Worm (Caenorhabditis elegans) whole organism, L2 larva: Measurements from ENCODE around the gene cyy-1.

ENCODE experiments used
- C34F6.9 ChIP-seq: fragments of 150-350 bp; optimal IDR thresholded peaks from 2 replicates; lab custom pipeline; 2014; ENCODE audit warnings: missing biosample characterization, missing genetic modification characterization
- F13H6.1 ChIP-seq: sonication (generic microtip); optimal IDR thresholded peaks from 2 replicates; lab custom pipeline; 2016; ENCODE audit warnings: missing genetic modification characterization, missing compliant biosample characterization
- R02D3.7 ChIP-seq: fragments of 150-350 bp; optimal IDR thresholded peaks from 2 replicates; lab custom pipeline; 2014; ENCODE audit warnings: missing biosample characterization, missing genetic modification characterization
- Y55F3AM.14 ChIP-seq: fragments of 200-800 bp; sonication (Bioruptor generic); optimal IDR thresholded peaks from 2 replicates; lab custom pipeline; 2018; ENCODE audit warnings: mild to moderate bottlenecking, missing genetic modification characterization, missing compliant biosample characterization
- ZK546.5 ChIP-seq: sonication (generic microtip); optimal IDR thresholded peaks from 2 replicates; lab custom pipeline; 2017; ENCODE audit warnings: missing biosample characterization, missing genetic modification characterization
- alr-1 ChIP-seq: fragments of 150-350 bp; optimal IDR thresholded peaks from 2 replicates; lab custom pipeline; 2014; ENCODE audit warnings: missing biosample characterization, missing genetic modification characterization
- aly-2 ChIP-seq: fragments of 150-350 bp; optimal IDR thresholded peaks from 2 replicates; lab custom pipeline; 2014; ENCODE audit warnings: missing biosample characterization, missing genetic modification characterization
- ama-1 ChIP-seq: fragments of 150-350 bp; optimal IDR thresholded peaks from 2 replicates; lab custom pipeline; 2018; ENCODE audit warnings: inconsistent platforms
- blmp-1 ChIP-seq: sonication (generic microtip); optimal IDR thresholded peaks from 2 replicates; lab custom pipeline; 2017; ENCODE audit warnings: missing genetic modification characterization, mild to moderate bottlenecking, missing compliant biosample characterization, antibody characterized with exemption, moderate library complexity; ENCODE audit not compliant: insufficient read depth
- ceh-16 ChIP-seq: fragments of 150-350 bp; optimal IDR thresholded peaks from 2 replicates; lab custom pipeline; 2014; ENCODE audit warnings: missing biosample characterization, missing genetic modification characterization
- ceh-82 ChIP-seq: fragments of 150-350 bp; optimal IDR thresholded peaks from 2 replicates; lab custom pipeline; 2014; ENCODE audit warnings: missing biosample characterization, missing genetic modification characterization
- crh-2 ChIP-seq: sonication (generic microtip); optimal IDR thresholded peaks from 2 replicates; lab custom pipeline; 2017; ENCODE audit warnings: missing biosample characterization, missing genetic modification characterization
- dmd-4 ChIP-seq: sonication (generic microtip); optimal IDR thresholded peaks from 2 replicates; lab custom pipeline; 2017; ENCODE audit warnings: missing biosample characterization, missing genetic modification characterization
- egl-27 ChIP-seq: sonication (generic microtip); optimal IDR thresholded peaks from 3 replicates; lab custom pipeline; 2017; ENCODE audit warnings: missing biosample characterization, missing genetic modification reagents, missing genetic modification characterization
- elt-1 ChIP-seq: fragments of 150-350 bp; optimal IDR thresholded peaks from 2 replicates; lab custom pipeline; 2014; ENCODE audit warnings: missing biosample characterization, missing genetic modification characterization
- elt-3 ChIP-seq: sonication (generic microtip); optimal IDR thresholded peaks from 2 replicates; lab custom pipeline; 2017; ENCODE audit warnings: missing biosample characterization, missing genetic modification characterization
- fos-1 ChIP-seq: fragments of 150-350 bp; optimal IDR thresholded peaks from 2 replicates; lab custom pipeline; 2014; ENCODE audit warnings: missing biosample characterization, missing genetic modification characterization
- gmeb-1 ChIP-seq: fragments of 150-350 bp; optimal IDR thresholded peaks from 2 replicates; lab custom pipeline; 2014; ENCODE audit warnings: missing biosample characterization, missing genetic modification characterization
- lin-11 ChIP-seq: fragments of 150-350 bp; sonication (generic microtip); optimal IDR thresholded peaks from 2 replicates; lab custom pipeline; 2014; ENCODE audit warnings: missing biosample characterization, missing genetic modification characterization, inconsistent platforms, mixed read lengths
- lin-13 ChIP-seq: fragments of 150-350 bp; optimal IDR thresholded peaks from 2 replicates; lab custom pipeline; 2014; ENCODE audit warnings: missing biosample characterization, missing genetic modification reagents, missing genetic modification characterization
- lin-39 ChIP-seq: fragments of 150-350 bp; optimal IDR thresholded peaks from 2 replicates; lab custom pipeline; 2014; ENCODE audit warnings: missing biosample characterization, missing genetic modification reagents, missing genetic modification characterization
- lsy-2 ChIP-seq, 2 experiments: fragments of 150-350 bp in 1 of 2; sonication (generic microtip) in 1 of 2; optimal IDR thresholded peaks; 2 replicates each; lab custom pipeline; 2014 to 2017; ENCODE audit warnings: missing biosample characterization in 2 of 2, missing genetic modification characterization in 2 of 2
- mab-5 ChIP-seq: fragments of 150-350 bp; optimal IDR thresholded peaks from 2 replicates; lab custom pipeline; 2014; ENCODE audit warnings: missing biosample characterization, missing genetic modification characterization
- mbf-1 ChIP-seq: sonication (generic microtip); optimal IDR thresholded peaks from 2 replicates; lab custom pipeline; 2017; ENCODE audit warnings: missing biosample characterization, missing genetic modification characterization
- mdl-1 ChIP-seq, 2 experiments: fragments of 150-350 bp in 1 of 2; sonication (generic microtip) in 1 of 2; optimal IDR thresholded peaks; 2 replicates each; lab custom pipeline; 2017; ENCODE audit warnings: missing biosample characterization in 2 of 2, missing genetic modification characterization in 2 of 2
- nhr-10 ChIP-seq: sonication (generic microtip); optimal IDR thresholded peaks from 2 replicates; lab custom pipeline; 2017; ENCODE audit warnings: missing biosample characterization, missing genetic modification characterization
- nhr-11 ChIP-seq: fragments of 150-350 bp; optimal IDR thresholded peaks from 2 replicates; lab custom pipeline; 2014; ENCODE audit warnings: missing biosample characterization, missing genetic modification characterization
- nhr-12 ChIP-seq: fragments of 150-350 bp; optimal IDR thresholded peaks from 2 replicates; lab custom pipeline; 2014; ENCODE audit warnings: missing biosample characterization, missing genetic modification characterization
- nhr-129 ChIP-seq: fragments of 150-350 bp; optimal IDR thresholded peaks from 2 replicates; lab custom pipeline; 2014; ENCODE audit warnings: missing biosample characterization, missing genetic modification characterization
- nhr-21 ChIP-seq: fragments of 150-350 bp; optimal IDR thresholded peaks from 2 replicates; lab custom pipeline; 2014; ENCODE audit warnings: missing biosample characterization, missing genetic modification characterization
- nhr-23 ChIP-seq: fragments of 150-350 bp; optimal IDR thresholded peaks from 2 replicates; lab custom pipeline; 2014; ENCODE audit warnings: missing biosample characterization, missing genetic modification reagents, missing genetic modification characterization
- nhr-237 ChIP-seq: fragments of 150-350 bp; optimal IDR thresholded peaks from 2 replicates; lab custom pipeline; 2014; ENCODE audit warnings: missing biosample characterization, missing genetic modification characterization
- nhr-25 ChIP-seq: fragments of 150-350 bp; sonication (generic microtip); optimal IDR thresholded peaks from 3 replicates; lab custom pipeline; 2014; ENCODE audit warnings: missing biosample characterization, missing genetic modification characterization
- nhr-6 ChIP-seq: fragments of 150-350 bp; optimal IDR thresholded peaks from 2 replicates; lab custom pipeline; 2014; ENCODE audit warnings: missing biosample characterization, missing genetic modification characterization
- nhr-77 ChIP-seq: fragments of 150-350 bp; optimal IDR thresholded peaks from 2 replicates; lab custom pipeline; 2014; ENCODE audit warnings: missing biosample characterization, missing genetic modification characterization
- peb-1 ChIP-seq: fragments of 150-350 bp; optimal IDR thresholded peaks from 2 replicates; lab custom pipeline; 2014; ENCODE audit warnings: missing biosample characterization, missing genetic modification characterization
- sem-4 ChIP-seq: fragments of 150-350 bp; optimal IDR thresholded peaks from 2 replicates; lab custom pipeline; 2014; ENCODE audit warnings: missing biosample characterization, missing genetic modification reagents, missing genetic modification characterization
- skn-1 ChIP-seq: sonication (generic microtip); optimal IDR thresholded peaks from 2 replicates; lab custom pipeline; 2017; ENCODE audit warnings: missing biosample characterization, missing genetic modification characterization
- sma-3 ChIP-seq: sonication (generic microtip); optimal IDR thresholded peaks from 2 replicates; lab custom pipeline; 2016; ENCODE audit warnings: missing genetic modification reagents, missing genetic modification characterization, missing compliant biosample characterization
- sma-9 ChIP-seq, 2 experiments: fragments of 150-350 bp in 1 of 2; sonication (generic microtip) in 1 of 2; optimal IDR thresholded peaks; 2 replicates each; lab custom pipeline; 2014 to 2016; ENCODE audit warnings: missing genetic modification characterization in 2 of 2, mild to moderate bottlenecking in 1 of 2, missing biosample characterization in 1 of 2, missing compliant biosample characterization in 1 of 2, missing genetic modification reagents in 1 of 2, moderate library complexity in 1 of 2
- snpc-4 ChIP-seq: fragments of 150-350 bp; optimal IDR thresholded peaks from 2 replicates; lab custom pipeline; 2014; ENCODE audit warnings: missing biosample characterization, missing genetic modification characterization
- unc-39 ChIP-seq: fragments of 150-350 bp; optimal IDR thresholded peaks from 2 replicates; lab custom pipeline; 2014; ENCODE audit warnings: missing biosample characterization, missing genetic modification characterization
- unc-55 ChIP-seq: fragments of 150-350 bp; sonication (generic microtip); optimal IDR thresholded peaks from 3 replicates; lab custom pipeline; 2014; ENCODE audit warnings: missing biosample characterization, missing genetic modification reagents, missing genetic modification characterization
- unc-62 ChIP-seq: fragments of 150-350 bp; optimal IDR thresholded peaks from 2 replicates; lab custom pipeline; 2014; ENCODE audit warnings: missing biosample characterization, missing genetic modification reagents, missing genetic modification characterization
- zag-1 ChIP-seq: fragments of 150-350 bp; optimal IDR thresholded peaks from 2 replicates; lab custom pipeline; 2014; ENCODE audit warnings: missing biosample characterization, missing genetic modification characterization
- ztf-1 ChIP-seq: fragments of 200-800 bp; sonication (Bioruptor generic); conservative IDR thresholded peaks from 2 replicates; pipeline ENCODE4 v1.3.6; 2022; ENCODE audit warnings: missing genetic modification characterization, missing compliant biosample characterization
- ztf-11 ChIP-seq: sonication (generic microtip); optimal IDR thresholded peaks from 2 replicates; lab custom pipeline; 2017; ENCODE audit warnings: missing biosample characterization, missing genetic modification characterization
- ztf-4 ChIP-seq: fragments of 150-350 bp; optimal IDR thresholded peaks from 2 replicates; lab custom pipeline; 2014; ENCODE audit warnings: missing biosample characterization, missing genetic modification characterization

cyy-1 gene

DNA sequence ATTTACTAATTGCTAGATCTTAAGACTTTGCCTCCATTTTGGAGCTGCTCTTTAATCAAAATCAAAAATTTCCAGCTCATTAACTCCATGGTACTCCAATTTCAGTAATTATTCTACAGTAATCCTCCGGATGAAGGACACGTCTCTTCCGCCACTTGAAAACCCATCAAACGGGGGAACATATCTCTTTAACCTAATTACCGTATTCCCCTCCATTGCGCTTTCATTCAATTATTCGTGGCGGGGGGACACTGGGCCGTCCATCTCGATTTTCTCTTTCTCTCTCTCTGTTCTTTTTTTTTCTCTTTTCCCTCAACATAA lies 11.2 kb downstream of the cyy-1 start:
- TF ChIP-seq unc-39 (tag; lab: Kevin White, UChicago) (no peak), fos-1 (tag; lab: Kevin White, UChicago) (no peak), sma-9 (GFP tag; optimal IDR thresholded peaks at IDR 0.05; lab: Kevin White, UChicago) (no peak), sma-9 (tag; optimal IDR thresholded peaks at IDR 0.05; lab: Kevin White, UChicago) (no peak), nhr-21 (tag; lab: Kevin White, UChicago) (no peak), nhr-77 (tag; lab: Kevin White, UChicago) (no peak)

- TF ChIP-seq nhr-77 (tag; lab: Kevin White, UChicago) (no peak), mab-5 (peak; percentile 95), aly-2 (tag; lab: Kevin White, UChicago) (no peak), ceh-82 (tag; lab: Kevin White, UChicago) (peak; percentile 49), nhr-25 (tag; lab: Kevin White, UChicago) (peak; percentile 90), lin-39 (tag; lab: Kevin White, UChicago) (peak; percentile 90), ceh-16 (tag; lab: Kevin White, UChicago) (peak; percentile 20), nhr-237 (no peak), mbf-1 (no peak), fos-1 (tag; lab: Kevin White, UChicago) (peak; percentile 88), sma-3 (GFP tag; lab: Kevin White, UChicago) (peak; percentile 90), nhr-11 (no peak), nhr-12 (peak; percentile 62), skn-1 (tag; lab: Kevin White, UChicago) (no peak), lin-11 (tag; lab: Kevin White, UChicago) (peak; percentile 94), nhr-6 (tag; lab: Kevin White, UChicago) (peak; percentile 91), gmeb-1 (tag; lab: Kevin White, UChicago) (peak; percentile 73), unc-62 (GFP tag; lab: Kevin White, UChicago) (peak; percentile 79), nhr-129 (tag; lab: Kevin White, UChicago) (peak; percentile 97), snpc-4 (tag; lab: Kevin White, UChicago) (peak; percentile 64), Y55F3AM.14 (peak; percentile 88), elt-3 (tag; lab: Kevin White, UChicago) (no peak), unc-55 (GFP tag; lab: Kevin White, UChicago) (peak; percentile 85), peb-1 (tag; lab: Kevin White, UChicago) (no peak), lsy-2 (tag; optimal IDR thresholded peaks at IDR 0.05; lab: Kevin White, UChicago) (peak; percentile 95 to 99), dmd-4 (tag; lab: Kevin White, UChicago) (no peak), sem-4 (tag; lab: Kevin White, UChicago) (peak; percentile 93), C34F6.9 (peak; percentile 93), alr-1 (tag; lab: Kevin White, UChicago) (no peak), elt-1 (tag; lab: Kevin White, UChicago) (no peak), crh-2 (tag; lab: Kevin White, UChicago) (peak; percentile 96), ama-1 (no peak), ZK546.5 (tag; lab: Kevin White, UChicago) (peak; percentile 60), blmp-1 (tag; lab: Kevin White, UChicago) (peak; percentile 77), F13H6.1 (tag; lab: Kevin White, UChicago) (peak; percentile 98), mdl-1 (tag; optimal IDR thresholded peaks at IDR 0.05; lab: Kevin White, UChicago) (peak; percentile 74 to 90), zag-1 (peak; percentile 89), ztf-4 (peak; percentile 91), lin-13 (GFP tag; lab: Kevin White, UChicago) (peak; percentile 93), nhr-21 (tag; lab: Kevin White, UChicago) (peak; percentile 90), ztf-1 (GFP tag; lab: Robert Waterston, UW) (no peak), unc-39 (tag; lab: Kevin White, UChicago) (no peak), ztf-11 (tag; lab: Kevin White, UChicago) (peak; percentile 49), egl-27 (peak; percentile 77), nhr-10 (tag; lab: Kevin White, UChicago) (peak; percentile 67), nhr-23 (tag; lab: Kevin White, UChicago) (no peak), R02D3.7 (tag; lab: Kevin White, UChicago) (peak; percentile 59), sma-9 (GFP tag; optimal IDR thresholded peaks at IDR 0.05; lab: Kevin White, UChicago) (peak; percentile 89), sma-9 (tag; optimal IDR thresholded peaks at IDR 0.05; lab: Kevin White, UChicago) (no peak)
Observed at ce11 chrIII:8417192-8417967, 11.7 kb downstream of the cyy-1 start.
